Worm (Caenorhabditis elegans): ENCODE data around the gene C13A2.5.

DNA sequence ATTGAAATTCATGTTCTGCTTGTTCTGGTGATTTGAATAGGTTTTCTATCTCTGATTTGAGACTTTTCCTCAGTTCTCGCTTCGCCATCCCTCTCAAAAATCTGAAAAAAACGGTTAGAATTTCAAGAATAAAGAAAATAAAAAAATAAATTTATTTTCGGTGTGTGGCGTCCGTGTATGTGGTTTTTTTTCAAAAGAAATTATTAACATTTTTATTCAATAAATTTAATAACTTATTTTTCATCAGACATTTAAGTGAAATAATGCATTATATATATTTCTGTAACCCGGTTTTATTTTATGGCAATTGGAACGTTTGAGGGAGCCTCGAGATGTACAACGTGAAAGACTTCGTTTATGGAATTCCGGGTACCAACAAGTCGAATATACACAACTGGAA lies 40.9 kb upstream of the C13A2.5 start, which contains the start of gene C05C8.5:
- TF ChIP-seq med-1 (GFP tag; optimal IDR thresholded peaks at IDR 0.05; ENCODE audit: insufficient read depth), result no peak
- TF ChIP-seq klf-2 (GFP tag; conservative IDR thresholded peaks at IDR 0.05), result no peak
- TF ChIP-seq ztf-23 (GFP tag; IDR thresholded peaks at IDR 0.05), result no peak
